Fruit fly (Drosophila melanogaster) Kc167 (cell line): ENCODE data around the gene AMPKalpha.

Experiments
- Myc ChIP-seq: fragments of >200 bp; optimal IDR thresholded peaks from 2 replicates; lab custom pipeline; 2017; ENCODE audit warnings: missing external identifiers
- Sin3A ChIP-seq: fragments of >200 bp; optimal IDR thresholded peaks from 2 replicates; lab custom pipeline; 2018; ENCODE audit warnings: missing external identifiers
- h ChIP-seq: fragments of >200 bp; optimal IDR thresholded peaks from 3 replicates; lab custom pipeline; 2018; ENCODE audit warnings: missing external identifiers
- insv ChIP-seq: fragments of >200 bp; optimal IDR thresholded peaks from 3 replicates; lab custom pipeline; 2018; ENCODE audit warnings: missing external identifiers
- psq ChIP-seq: fragments of >200 bp; optimal IDR thresholded peaks from 2 replicates; lab custom pipeline; 2017; ENCODE audit warnings: missing external identifiers
- ttk ChIP-seq: sonication (Bioruptor generic); optimal IDR thresholded peaks from 2 replicates; lab custom pipeline; 2017; ENCODE audit warnings: missing external identifiers

Gene AMPKalpha

DNA sequence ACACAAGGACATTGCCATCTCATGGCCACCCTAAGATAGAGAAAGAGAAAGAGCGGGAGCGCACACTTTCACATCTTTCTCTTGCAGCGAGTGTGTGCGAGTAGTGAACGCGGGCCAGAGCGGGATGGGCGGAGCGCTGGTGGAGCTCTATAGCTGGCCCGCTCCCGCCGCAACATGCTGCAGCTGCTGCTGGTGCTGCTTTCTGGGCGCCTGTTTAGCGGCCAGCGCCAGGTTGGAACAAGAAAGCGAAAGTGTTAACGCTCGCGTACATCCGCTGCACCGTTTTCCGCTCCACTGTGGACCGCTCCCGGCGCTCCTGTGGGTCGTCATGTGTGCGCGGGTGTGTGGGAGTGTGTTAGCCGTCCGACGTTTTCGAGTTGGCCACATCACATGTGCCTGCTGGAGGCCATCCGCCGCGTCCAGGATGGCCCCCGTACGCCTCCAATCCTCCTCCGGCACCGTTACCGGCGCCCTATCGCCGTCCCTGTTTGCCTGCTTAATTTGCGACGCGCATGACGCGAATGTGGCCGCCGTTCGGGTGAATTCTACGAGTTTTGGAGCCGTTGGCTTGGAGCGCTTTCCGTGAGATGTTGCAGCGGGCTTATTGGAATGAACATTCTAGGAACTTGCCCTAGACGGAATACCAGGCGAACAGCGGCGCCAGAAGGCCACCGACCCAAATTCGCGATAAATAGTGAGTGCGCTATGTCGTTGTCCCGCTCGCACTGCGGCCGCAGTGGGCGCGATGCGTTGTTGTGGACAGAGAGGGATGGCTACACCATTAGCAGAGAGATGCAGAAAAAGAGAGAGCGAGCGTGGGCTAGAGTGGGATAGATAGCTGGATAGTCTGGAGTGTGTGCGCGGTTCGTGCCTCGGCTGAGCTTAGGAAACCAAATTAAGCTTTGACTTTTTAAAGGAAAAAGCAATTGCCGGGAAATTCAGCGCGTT lies 24.0 kb downstream of the AMPKalpha start:
- TF ChIP-seq Sin3A (lab: Kevin White, UChicago) (no peak), psq (lab: Kevin White, UChicago) (no peak), Myc (lab: Kevin White, UChicago) (no peak), h (no peak), insv (no peak)

DNA sequence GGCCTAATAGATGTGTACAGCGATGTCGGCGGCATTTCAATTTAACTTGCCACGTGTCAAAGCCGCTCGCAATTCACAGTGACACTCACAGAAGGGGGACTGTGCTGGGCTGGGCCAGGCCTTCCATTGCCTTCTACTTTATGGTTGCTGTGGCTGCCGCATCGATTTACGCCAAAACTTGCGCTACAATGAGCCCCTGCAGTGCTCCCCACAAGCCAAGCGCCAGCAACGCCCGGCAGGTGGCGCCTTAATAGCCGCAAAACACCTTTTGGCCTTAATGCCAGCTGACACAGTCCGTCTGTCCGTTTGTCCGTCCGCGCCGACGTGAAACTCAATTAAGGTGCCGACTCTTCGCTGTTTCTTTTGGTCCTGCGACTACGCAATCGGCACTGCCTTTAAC lies 29.7 kb downstream of the AMPKalpha start:
- TF ChIP-seq ttk (lab: Kevin White, UChicago) (no peak), h (no peak)

DNA sequence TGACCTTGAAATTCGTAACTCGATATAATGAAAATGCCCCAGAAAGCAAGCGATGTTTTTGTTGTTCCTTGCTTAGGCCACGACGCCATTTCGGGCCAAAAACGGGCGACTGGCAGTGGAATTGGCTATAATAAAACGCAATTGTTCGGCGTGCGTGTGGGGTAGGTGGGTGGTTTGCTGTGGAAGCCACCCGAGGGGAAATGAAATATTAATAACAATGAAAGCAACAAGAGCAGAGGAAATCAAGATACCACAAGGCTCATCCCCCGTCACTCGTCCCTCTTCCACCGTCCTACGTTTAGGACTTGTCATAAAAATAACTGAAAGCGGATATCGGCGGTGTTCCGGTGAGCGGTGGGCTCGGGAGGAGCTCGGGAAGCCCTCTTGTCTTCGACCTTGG lies 30.4 kb downstream of the AMPKalpha start:
- TF ChIP-seq Myc (lab: Kevin White, UChicago) (no peak), psq (lab: Kevin White, UChicago) (no peak), insv (no peak), h (no peak), Sin3A (lab: Kevin White, UChicago) (no peak), ttk (lab: Kevin White, UChicago) (no peak)

DNA sequence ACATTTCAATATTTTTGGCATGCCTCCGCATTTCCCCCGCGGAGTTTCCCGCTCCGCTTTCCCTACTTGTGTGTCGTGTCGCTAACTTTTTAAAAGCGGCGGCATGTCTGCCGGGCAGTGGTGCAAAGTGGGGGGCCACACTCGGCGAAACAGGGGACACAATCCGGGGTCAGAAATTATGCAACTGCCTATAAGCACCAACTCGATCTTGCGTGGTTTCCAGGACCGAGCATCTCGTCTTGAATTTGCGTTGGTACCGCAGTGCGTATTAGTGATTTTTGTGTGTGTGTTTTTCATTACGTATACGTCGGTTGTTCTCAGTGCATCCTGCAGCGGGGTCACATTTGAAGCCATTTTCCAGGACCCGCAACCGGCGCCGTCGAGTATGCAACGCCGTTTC lies 32.3 kb downstream of the AMPKalpha start:
- no peak for TF ChIP-seq psq (lab: Kevin White, UChicago)
- TF ChIP-seq ttk (lab: Kevin White, UChicago): no peak
- no peak for TF ChIP-seq h
- TF ChIP-seq insv: no peak
- no peak for TF ChIP-seq Myc (lab: Kevin White, UChicago)
- no peak for TF ChIP-seq Sin3A (lab: Kevin White, UChicago)

DNA sequence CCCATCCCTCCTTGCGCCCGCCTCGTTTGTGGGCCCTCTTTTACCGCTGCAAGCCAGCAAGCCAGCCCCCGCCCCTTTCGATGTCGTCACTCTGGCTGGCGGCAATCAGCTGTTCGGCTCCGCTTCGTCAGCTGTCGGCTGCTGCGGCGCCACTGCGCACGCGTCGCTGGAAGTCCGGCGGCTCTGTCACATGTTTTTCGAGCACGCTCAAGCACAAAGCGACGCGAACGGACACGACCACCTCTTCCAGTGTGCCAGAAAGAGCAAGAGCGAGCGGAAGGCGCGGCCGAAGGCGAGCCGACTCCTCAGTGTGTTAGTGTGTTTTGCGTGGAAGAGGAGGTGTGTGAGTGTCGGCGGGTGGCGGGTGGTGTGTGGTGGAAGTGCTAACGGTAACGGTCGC lies 33.6 kb downstream of the AMPKalpha start, which contains the start of gene futsch:
futsch (plus strand) TSS at position 106 of the 400 bp plus-strand sequence.
- TF ChIP-seq Sin3A (lab: Kevin White, UChicago) (no peak), Myc (lab: Kevin White, UChicago) (no peak), insv (no peak), psq (lab: Kevin White, UChicago) (no peak), h (no peak), ttk (lab: Kevin White, UChicago) (no peak)

DNA sequence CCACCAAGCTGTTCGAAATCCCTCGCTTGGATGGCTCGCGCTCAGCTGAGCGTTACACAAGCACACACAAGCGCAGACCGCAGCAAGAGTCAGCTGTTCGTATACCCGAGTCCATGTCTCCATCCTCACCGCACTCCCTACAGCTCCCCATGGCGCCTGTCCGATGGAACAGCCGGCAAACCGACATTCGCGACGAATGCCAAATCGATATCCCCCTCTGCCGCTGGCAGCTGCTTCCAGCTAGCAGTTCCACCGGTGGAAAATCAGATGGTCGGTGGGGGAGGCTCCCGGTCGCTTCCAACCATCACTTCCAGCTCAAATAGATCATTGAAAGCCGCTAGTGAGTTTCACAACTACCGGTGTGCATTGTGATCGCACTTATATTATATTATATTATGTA lies 35.0 kb downstream of the AMPKalpha start:
- TF ChIP-seq insv: no peak
- no peak for TF ChIP-seq Sin3A (lab: Kevin White, UChicago)
- no peak for TF ChIP-seq h
- no peak for TF ChIP-seq ttk (lab: Kevin White, UChicago)
- TF ChIP-seq psq (lab: Kevin White, UChicago): no peak
- no peak for TF ChIP-seq Myc (lab: Kevin White, UChicago)

DNA sequence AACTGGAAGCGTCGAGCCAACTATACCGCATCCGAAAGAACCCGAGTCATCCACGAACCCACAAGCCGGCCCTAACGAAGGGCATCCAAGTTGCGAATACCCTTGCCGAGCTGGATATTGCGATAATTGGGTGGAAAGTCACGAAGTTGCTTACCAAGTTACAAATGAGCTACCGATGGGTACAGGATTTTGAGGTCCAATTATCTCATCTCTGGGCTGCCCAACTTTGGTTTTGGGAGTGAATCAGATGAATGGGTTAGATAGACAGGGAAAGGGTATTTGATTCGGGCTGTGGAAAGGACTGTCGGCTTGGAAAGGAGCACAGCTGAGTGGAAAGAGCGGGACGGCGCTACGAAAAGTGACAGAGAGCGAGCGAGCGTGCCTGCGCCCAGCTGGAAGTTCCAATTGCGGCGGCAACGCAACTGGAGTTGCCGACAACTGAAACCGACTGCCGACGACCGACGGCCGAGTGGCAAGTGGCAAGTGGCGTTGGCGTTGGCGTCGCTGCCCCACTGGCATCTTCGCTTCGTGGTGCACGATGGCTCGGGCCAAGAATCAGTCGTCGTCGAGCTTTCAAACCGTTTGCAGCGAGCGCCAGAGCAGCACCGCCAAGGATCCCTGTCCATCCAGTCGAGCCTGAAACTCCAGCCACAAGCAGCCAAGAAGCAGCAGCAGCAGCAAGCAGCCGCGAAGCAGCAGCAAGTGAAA lies 36.0 kb downstream of the AMPKalpha start:
- TF ChIP-seq insv: no peak
- no peak for TF ChIP-seq Myc (lab: Kevin White, UChicago)
- no peak for TF ChIP-seq h
- TF ChIP-seq psq (lab: Kevin White, UChicago): no peak
- no peak for TF ChIP-seq ttk (lab: Kevin White, UChicago)
- no peak for TF ChIP-seq Sin3A (lab: Kevin White, UChicago)

DNA sequence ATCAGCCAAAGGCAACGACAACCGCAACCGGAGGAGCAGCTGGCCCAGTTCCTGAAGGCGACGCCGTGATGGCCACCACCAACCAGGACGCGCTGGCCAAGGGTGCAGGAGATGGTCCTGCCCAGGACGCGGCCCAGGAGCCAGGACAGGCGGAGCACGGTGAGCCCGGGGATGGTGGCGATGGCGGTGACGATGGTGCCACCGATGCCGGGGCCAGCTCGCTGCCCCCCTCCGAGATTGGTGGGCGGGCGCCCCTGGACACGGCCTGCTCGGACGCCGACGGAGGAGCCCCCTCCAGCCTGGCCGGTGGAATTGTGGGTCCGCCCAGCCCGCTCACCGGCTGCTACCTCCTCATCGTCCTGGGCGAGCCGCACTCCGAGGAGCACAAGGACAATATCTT lies 38.9 kb downstream of the AMPKalpha start:
- no peak for TF ChIP-seq psq (lab: Kevin White, UChicago)
- TF ChIP-seq ttk (lab: Kevin White, UChicago): no peak
- TF ChIP-seq Sin3A (lab: Kevin White, UChicago): no peak
- TF ChIP-seq insv: no peak
- TF ChIP-seq Myc (lab: Kevin White, UChicago): no peak
- TF ChIP-seq h: no peak
